Worm (Caenorhabditis elegans): ENCODE results near the gene Y67D2.2.

Y67D2.2 gene

ce11 chrIII:1583529-1583928, 24.9 kb downstream of the Y67D2.2 start:
- TF ChIP-seq grh-1 (GFP tag; IDR thresholded peaks at IDR 0.05) (no peak), mab-9 (GFP tag; IDR thresholded peaks at IDR 0.05) (no peak), nhr-19 (GFP tag; conservative IDR thresholded peaks at IDR 0.05) (no peak), nhr-47 (tag; optimal IDR thresholded peaks at IDR 0.05) (no peak), unc-30 (tag; optimal IDR thresholded peaks at IDR 0.05) (no peak), nhr-20 (tag; optimal IDR thresholded peaks at IDR 0.05) (no peak), lin-35 (GFP tag; optimal IDR thresholded peaks at IDR 0.05) (no peak), tbx-2 (tag; optimal IDR thresholded peaks at IDR 0.05) (no peak), jun-1 (tag; optimal IDR thresholded peaks at IDR 0.05) (no peak), skn-1 (tag; optimal IDR thresholded peaks at IDR 0.05) (no peak), lin-15B (tag; optimal IDR thresholded peaks at IDR 0.05) (no peak)

ce11 chrIII:1584216-1584715, 25.7 kb downstream of the Y67D2.2 start:
- TF ChIP-seq tbx-2 (tag; optimal IDR thresholded peaks at IDR 0.05), result no peak
- no peak for TF ChIP-seq lin-39 (tag; optimal IDR thresholded peaks at IDR 0.05)
- TF ChIP-seq xbp-1 (tag; optimal IDR thresholded peaks at IDR 0.05), result no peak
- TF ChIP-seq hpl-2 (GFP tag; optimal IDR thresholded peaks at IDR 0.05), result no peak
- TF ChIP-seq skn-1 (tag; optimal IDR thresholded peaks at IDR 0.05), result no peak
- no peak for TF ChIP-seq dpl-1 (GFP tag; optimal IDR thresholded peaks at IDR 0.05)
- no peak for TF ChIP-seq isw-1 (GFP tag; IDR thresholded peaks at IDR 0.05)
- TF ChIP-seq sptf-1 (tag; optimal IDR thresholded peaks at IDR 0.05), result no peak
- no peak for TF ChIP-seq egl-27 (tag; optimal IDR thresholded peaks at IDR 0.05)
- no peak for TF ChIP-seq nhr-90 (tag; optimal IDR thresholded peaks at IDR 0.05; ENCODE audit: poor library complexity)
- no peak for TF ChIP-seq ztf-11 (tag; optimal IDR thresholded peaks at IDR 0.05)
- TF ChIP-seq alr-1 (tag; optimal IDR thresholded peaks at IDR 0.05; ENCODE audit: borderline replicate concordance), result no peak
- no peak for TF ChIP-seq hlh-4 (tag; optimal IDR thresholded peaks at IDR 0.05)
- no peak for TF ChIP-seq vab-15 (tag; optimal IDR thresholded peaks at IDR 0.05)
- TF ChIP-seq mab-9 (GFP tag; IDR thresholded peaks at IDR 0.05), result no peak
- TF ChIP-seq unc-30 (tag; optimal IDR thresholded peaks at IDR 0.05), result no peak

DNA sequence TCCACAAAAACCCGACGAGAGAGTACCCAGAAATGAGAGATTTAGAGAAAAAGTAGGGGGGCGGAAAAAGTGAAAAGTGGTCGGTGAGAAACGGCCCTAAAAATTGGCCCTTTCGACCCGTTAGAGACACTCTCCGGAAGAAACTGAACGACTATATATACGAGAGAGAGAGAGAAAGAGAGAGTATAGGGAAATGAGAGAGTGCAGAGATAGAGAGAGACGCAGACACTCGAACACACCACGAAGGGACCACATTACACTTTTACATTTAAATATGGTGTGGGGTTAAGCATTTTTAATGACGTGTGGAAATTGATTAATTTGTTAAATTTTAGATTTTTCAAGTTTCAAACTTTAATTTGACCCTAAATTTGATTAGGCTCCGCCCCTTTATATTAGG, 33.1 kb downstream of the Y67D2.2 start:
- TF ChIP-seq egl-27 (tag; optimal IDR thresholded peaks at IDR 0.05) (no peak), snu-23 (GFP tag; optimal IDR thresholded peaks at IDR 0.05) (peak; percentile 39), egl-13 (tag; optimal IDR thresholded peaks at IDR 0.05) (no peak), ztf-11 (tag; optimal IDR thresholded peaks at IDR 0.05) (no peak), lin-35 (GFP tag; optimal IDR thresholded peaks at IDR 0.05) (no peak), dsc-1 (tag; optimal IDR thresholded peaks at IDR 0.05) (peak; percentile 9), ceh-82 (tag; optimal IDR thresholded peaks at IDR 0.05) (peak in 2 of 3 experiments; percentile 15 to 50), blmp-1 (tag; optimal IDR thresholded peaks at IDR 0.05) (peak; percentile 12), nhr-71 (tag; optimal IDR thresholded peaks at IDR 0.05) (peak; percentile 61), lin-13 (GFP tag; optimal IDR thresholded peaks at IDR 0.05) (no peak), ama-1 (optimal IDR thresholded peaks at IDR 0.05) (no peak), isw-1 (GFP tag; IDR thresholded peaks at IDR 0.05) (peak; percentile 14), efl-1 (optimal IDR thresholded peaks at IDR 0.05) (peak; percentile 58 to 70), efl-1 (GFP tag; optimal IDR thresholded peaks at IDR 0.05 in 1 of 2) (peak in 1 of 2 experiments; percentile 32), ets-5 (GFP tag; IDR thresholded peaks at IDR 0.05) (no peak), lsy-2 (tag; optimal IDR thresholded peaks at IDR 0.05) (peak; percentile 20 to 58), dpl-1 (GFP tag; optimal IDR thresholded peaks at IDR 0.05) (peak in 1 of 3 experiments; percentile 2), xbp-1 (tag; optimal IDR thresholded peaks at IDR 0.05) (peak; percentile 1), swsn-7 (tag; optimal IDR thresholded peaks at IDR 0.05) (peak; percentile 46), mab-9 (GFP tag; IDR thresholded peaks at IDR 0.05) (no peak), Y116A8C.19 (tag; optimal IDR thresholded peaks at IDR 0.05; ENCODE audit: borderline replicate concordance) (no peak), tbx-2 (tag; optimal IDR thresholded peaks at IDR 0.05) (peak; percentile 36), aly-2 (tag; optimal IDR thresholded peaks at IDR 0.05) (no peak), nhr-11 (tag; optimal IDR thresholded peaks at IDR 0.05) (no peak), unc-86 (tag; optimal IDR thresholded peaks at IDR 0.05) (peak; percentile 51), C16A3.4 (tag; optimal IDR thresholded peaks at IDR 0.05) (no peak)
